Fruit fly (Drosophila melanogaster) whole organism, embryonic: ENCODE results near the gene veli.

Experiments used
- CG10267 ChIP-seq: fragments of 200-800 bp; sonication (Bioruptor generic); optimal IDR thresholded peaks from 2 replicates; lab custom pipeline; 2018; ENCODE audit warnings: missing biosample characterization, mild to moderate bottlenecking, missing genetic modification characterization, moderate library complexity
- CG11085 ChIP-seq: fragments of 200-800 bp; sonication (Bioruptor generic); IDR thresholded peaks from 2 replicates; pipeline ENCODE4 v1.3.6; 2022; ENCODE audit warnings: missing biosample characterization, missing genetic modification characterization
- CG11398 ChIP-seq: fragments of 200-800 bp; sonication (Bioruptor generic); optimal IDR thresholded peaks from 2 replicates; lab custom pipeline; 2016; ENCODE audit warnings: missing biosample characterization, missing genetic modification characterization
- CG12236 ChIP-seq: fragments of 200-800 bp; sonication (Bioruptor generic); optimal IDR thresholded peaks from 2 replicates; lab custom pipeline; 2016; ENCODE audit warnings: missing biosample characterization, missing genetic modification characterization
- CG13296 ChIP-seq: fragments of 200-800 bp; sonication (Bioruptor generic); optimal IDR thresholded peaks from 3 replicates; lab custom pipeline; 2018; ENCODE audit warnings: missing biosample characterization, mild to moderate bottlenecking, missing genetic modification characterization
- CG13894 ChIP-seq: fragments of 200-800 bp; sonication (Bioruptor generic); optimal IDR thresholded peaks from 3 replicates; lab custom pipeline; 2018; ENCODE audit warnings: missing biosample characterization, mild to moderate bottlenecking, missing genetic modification characterization, moderate library complexity
- CG14441 ChIP-seq: fragments of 200-800 bp; sonication (Bioruptor generic); IDR thresholded peaks from 2 replicates; pipeline ENCODE4 v1.3.6; 2022; ENCODE audit warnings: missing biosample characterization, missing genetic modification characterization
- CG14965 ChIP-seq: fragments of 200-800 bp; sonication (Bioruptor generic); optimal IDR thresholded peaks from 2 replicates; lab custom pipeline; 2016; ENCODE audit warnings: missing biosample characterization, missing genetic modification characterization, borderline replicate concordance
- CG1529 ChIP-seq: fragments of 200-800 bp; sonication (Bioruptor generic); optimal IDR thresholded peaks from 3 replicates; lab custom pipeline; 2018; ENCODE audit warnings: missing biosample characterization, missing genetic modification characterization
- CG15601 ChIP-seq: fragments of 200-800 bp; sonication (Bioruptor generic); optimal IDR thresholded peaks from 3 replicates; lab custom pipeline; 2019; ENCODE audit warnings: missing biosample characterization, mild to moderate bottlenecking, missing genetic modification characterization, moderate library complexity
- CG16813 ChIP-seq: fragments of 200-800 bp; sonication (Bioruptor generic); IDR thresholded peaks from 3 replicates; pipeline ENCODE4 v1.3.6; 2022; ENCODE audit warnings: missing biosample characterization, missing genetic modification characterization; ENCODE audit not compliant: partially characterized antibody
- CG17802 ChIP-seq: fragments of 200-800 bp; sonication (Bioruptor generic); optimal IDR thresholded peaks from 2 replicates; lab custom pipeline; 2018; ENCODE audit warnings: missing biosample characterization, mild to moderate bottlenecking, missing genetic modification characterization, moderate library complexity
- CG1832 ChIP-seq: fragments of 200-800 bp; sonication (Bioruptor generic); optimal IDR thresholded peaks from 2 replicates; lab custom pipeline; 2017; ENCODE audit warnings: missing biosample characterization, mild to moderate bottlenecking, missing genetic modification characterization, inconsistent platforms
- CG2712 ChIP-seq: fragments of 200-800 bp; optimal IDR thresholded peaks from 3 replicates; lab custom pipeline; 2019; ENCODE audit warnings: missing biosample characterization, mild to moderate bottlenecking, missing genetic modification characterization, moderate library complexity
- CG30431 ChIP-seq: fragments of 200-800 bp; sonication (Bioruptor generic); optimal IDR thresholded peaks from 2 replicates; lab custom pipeline; 2017; ENCODE audit warnings: missing biosample characterization, missing genetic modification characterization
- CG31224 ChIP-seq: fragments of 200-800 bp; sonication (Bioruptor generic); IDR thresholded peaks from 2 replicates; pipeline ENCODE4 v1.3.6; 2022; ENCODE audit warnings: missing biosample characterization, missing genetic modification characterization
- CG31388 ChIP-seq: fragments of 200-800 bp; sonication (Bioruptor generic); optimal IDR thresholded peaks from 2 replicates; lab custom pipeline; 2016; ENCODE audit warnings: missing biosample characterization, missing genetic modification characterization
- CG3995 ChIP-seq: fragments of 200-800 bp; sonication (Bioruptor generic); optimal IDR thresholded peaks from 3 replicates; lab custom pipeline; 2016; ENCODE audit warnings: missing biosample characterization, missing genetic modification characterization
- CG43689 ChIP-seq: fragments of 200-800 bp; sonication (Bioruptor generic); IDR thresholded peaks from 2 replicates; pipeline ENCODE4 v1.3.6; 2022; ENCODE audit warnings: missing biosample characterization, missing genetic modification characterization
- CG4424 ChIP-seq: fragments of 200-800 bp; sonication (Bioruptor generic); optimal IDR thresholded peaks from 3 replicates; lab custom pipeline; 2016; ENCODE audit warnings: missing biosample characterization, missing genetic modification characterization
- CG6791 ChIP-seq: fragments of 200-800 bp; sonication (Bioruptor generic); IDR thresholded peaks from 3 replicates; pipeline ENCODE4 v1.3.6; 2022; ENCODE audit warnings: missing biosample characterization, missing genetic modification characterization; ENCODE audit not compliant: partially characterized antibody
- CG7372 ChIP-seq: fragments of 200-800 bp; sonication (Bioruptor generic); IDR thresholded peaks from 2 replicates; pipeline ENCODE4 v1.3.6; 2022; ENCODE audit warnings: missing biosample characterization, missing genetic modification characterization
- CG7556 ChIP-seq: fragments of 200-800 bp; sonication (Bioruptor generic); optimal IDR thresholded peaks from 2 replicates; lab custom pipeline; 2017; ENCODE audit warnings: missing biosample characterization, mild to moderate bottlenecking, missing genetic modification characterization
- CG8359 ChIP-seq: fragments of 200-800 bp; sonication (Bioruptor generic); optimal IDR thresholded peaks from 2 replicates; lab custom pipeline; 2017; ENCODE audit warnings: missing biosample characterization, mild to moderate bottlenecking, missing genetic modification characterization, borderline replicate concordance
- CG9215 ChIP-seq: fragments of 200-800 bp; sonication (Bioruptor generic); IDR thresholded peaks from 2 replicates; pipeline ENCODE4 v1.3.6; 2022; ENCODE audit warnings: missing biosample characterization, missing genetic modification characterization
- CTCF ChIP-seq: fragments of 200-800 bp; sonication (Bioruptor generic); optimal IDR thresholded peaks from 2 replicates; lab custom pipeline; 2017; ENCODE audit warnings: missing biosample characterization, mild to moderate bottlenecking, missing genetic modification characterization, moderate library complexity
- CrebB ChIP-seq: fragments of 200-800 bp; sonication (Bioruptor generic); optimal IDR thresholded peaks from 3 replicates; lab custom pipeline; 2018; ENCODE audit warnings: missing biosample characterization, mild to moderate bottlenecking, missing genetic modification characterization
- Fer1 ChIP-seq: fragments of 200-800 bp; sonication (Bioruptor generic); optimal IDR thresholded peaks from 2 replicates; lab custom pipeline; 2017; ENCODE audit warnings: missing biosample characterization, mild to moderate bottlenecking, missing genetic modification characterization
- H15 ChIP-seq: fragments of 200-800 bp; sonication (Bioruptor generic); IDR thresholded peaks from 3 replicates; pipeline ENCODE4 v1.3.6; 2022; ENCODE audit warnings: missing biosample characterization, missing genetic modification characterization
- NC2α ChIP-seq: fragments of 200-800 bp; sonication (Bioruptor generic); optimal IDR thresholded peaks from 2 replicates; lab custom pipeline; 2016; ENCODE audit warnings: missing biosample characterization, missing genetic modification characterization
- bbx ChIP-seq: fragments of 200-800 bp; sonication (Bioruptor generic); IDR thresholded peaks from 2 replicates; pipeline ENCODE4 v1.3.6; 2022; ENCODE audit warnings: missing biosample characterization, missing genetic modification characterization; ENCODE audit not compliant: partially characterized antibody
- chif ChIP-seq, 2 experiments: fragments of 200-800 bp; sonication (Bioruptor generic); optimal IDR thresholded peaks; 3 replicates each; lab custom pipeline; 2016; ENCODE audit warnings: missing biosample characterization in 2 of 2, missing genetic modification characterization in 2 of 2
- ems ChIP-seq: fragments of 200-800 bp; sonication (Bioruptor generic); optimal IDR thresholded peaks from 3 replicates; lab custom pipeline; 2016; ENCODE audit warnings: missing biosample characterization, missing genetic modification characterization
- gfzf ChIP-seq: fragments of 200-800 bp; sonication (Bioruptor generic); optimal IDR thresholded peaks from 2 replicates; lab custom pipeline; 2016; ENCODE audit warnings: missing biosample characterization, mild to moderate bottlenecking, missing genetic modification characterization, moderate library complexity
- gro ChIP-seq: fragments of 200-800 bp; sonication (Bioruptor generic); optimal IDR thresholded peaks from 2 replicates; lab custom pipeline; 2016; ENCODE audit warnings: missing biosample characterization, missing genetic modification characterization
- lilli ChIP-seq: fragments of 200-800 bp; sonication (Bioruptor generic); optimal IDR thresholded peaks from 3 replicates; lab custom pipeline; 2016; ENCODE audit warnings: missing biosample characterization, missing genetic modification characterization
- lola ChIP-seq, 3 experiments: fragments of >200 bp in 2 of 3; fragments of 200-800 bp in 1 of 3; sonication (Bioruptor generic) in 1 of 3; optimal IDR thresholded peaks; 2 replicates each; lab custom pipeline; 2017 to 2019; ENCODE audit warnings: missing biosample characterization in 3 of 3, missing genetic modification characterization in 3 of 3, mild to moderate bottlenecking in 1 of 3, moderate library complexity in 1 of 3
- nmo ChIP-seq: fragments of 200-800 bp; sonication (Bioruptor generic); optimal IDR thresholded peaks from 2 replicates; lab custom pipeline; 2018; ENCODE audit warnings: missing biosample characterization, mild to moderate bottlenecking, missing genetic modification characterization, moderate library complexity
- p53 ChIP-seq: fragments of 200-800 bp; sonication (Bioruptor generic); optimal IDR thresholded peaks from 2 replicates; lab custom pipeline; 2016; ENCODE audit warnings: missing biosample characterization, missing genetic modification characterization
- pan ChIP-seq, 4 experiments: fragments of >200 bp in 3 of 4; fragments of 200-800 bp in 1 of 4; sonication (Bioruptor generic) in 1 of 4; optimal IDR thresholded peaks in 3 of 4; IDR thresholded peaks in 1 of 4; 2 replicates each; pipeline versions ENCODE4 v1.3.6 to Lab custom; 2017 to 2022; ENCODE audit warnings: missing biosample characterization in 2 of 4, missing genetic modification characterization in 2 of 4, mixed read lengths in 1 of 4
- run ChIP-seq: fragments of 200-800 bp; sonication (Bioruptor generic); optimal IDR thresholded peaks from 3 replicates; lab custom pipeline; 2018; ENCODE audit warnings: missing biosample characterization, mild to moderate bottlenecking, missing genetic modification characterization
- slou ChIP-seq: fragments of 200-800 bp; sonication (Bioruptor generic); optimal IDR thresholded peaks from 3 replicates; lab custom pipeline; 2016; ENCODE audit warnings: missing biosample characterization, missing genetic modification characterization
- slp2 ChIP-seq: fragments of 200-800 bp; sonication (Bioruptor generic); optimal IDR thresholded peaks from 2 replicates; lab custom pipeline; 2016; ENCODE audit warnings: missing biosample characterization, missing genetic modification characterization
- toy ChIP-seq: fragments of 200-800 bp; sonication (Bioruptor generic); IDR thresholded peaks from 2 replicates; pipeline ENCODE4 v1.3.6; 2022; ENCODE audit warnings: missing biosample characterization, missing genetic modification characterization
- vfl ChIP-seq: fragments of 200-800 bp; sonication (Bioruptor generic); optimal IDR thresholded peaks from 2 replicates; lab custom pipeline; 2016; ENCODE audit warnings: missing biosample characterization, missing genetic modification characterization
- vnd ChIP-seq: fragments of 200-800 bp; sonication (Bioruptor generic); IDR thresholded peaks from 3 replicates; pipeline ENCODE4 v1.3.6; 2022; ENCODE audit warnings: missing biosample characterization, missing genetic modification characterization; ENCODE audit not compliant: partially characterized antibody
- wdn ChIP-seq: fragments of 200-800 bp; sonication (Bioruptor generic); IDR thresholded peaks from 2 replicates; pipeline ENCODE4 v1.3.6; 2022; ENCODE audit warnings: missing biosample characterization, missing genetic modification characterization
- wor ChIP-seq: fragments of 200-800 bp; sonication (Bioruptor generic); IDR thresholded peaks from 2 replicates; pipeline ENCODE4 v1.3.6; 2022; ENCODE audit warnings: missing biosample characterization, missing genetic modification characterization
- yki ChIP-seq: fragments of >200 bp; optimal IDR thresholded peaks from 3 replicates; lab custom pipeline; 2018
- zf30C ChIP-seq: fragments of 200-800 bp; sonication (Bioruptor generic); optimal IDR thresholded peaks from 3 replicates; lab custom pipeline; 2018; ENCODE audit warnings: missing biosample characterization, mild to moderate bottlenecking, missing genetic modification characterization

veli gene

dm6 chr3R:25054451-25055188, 10.8 kb downstream of the veli start, which contains the start of gene CG31109 (continued):
- TF ChIP-seq CG8359 (GFP tag; lab: Kevin White, UChicago) (no peak), vnd (no peak), CG31388 (GFP tag; lab: Kevin White, UChicago) (no peak), zf30C (GFP tag; lab: Kevin White, UChicago) (peak; percentile 19), CG4424 (GFP tag; lab: Kevin White, UChicago) (no peak), CG7372 (GFP tag; lab: Robert Waterston, UW) (no peak), gro (GFP tag; lab: Kevin White, UChicago) (no peak), run (tag; lab: Kevin White, UChicago) (no peak), lola (GFP tag; optimal IDR thresholded peaks at IDR 0.05; lab: Kevin White, UChicago) (peak in 1 of 3 experiments; percentile 5), CG1832 (GFP tag; lab: Kevin White, UChicago) (no peak), p53 (GFP tag; lab: Kevin White, UChicago) (no peak), toy (GFP tag; lab: Robert Waterston, UW) (no peak), CrebB (no peak), CG12236 (no peak), Fer1 (GFP tag; lab: Kevin White, UChicago) (peak; percentile 7), CG16813 (GFP tag; lab: Robert Waterston, UW) (peak; percentile 56; the same call in 2 of the 3 replicates), bbx (GFP tag; lab: Robert Waterston, UW) (peak; percentile 57), nmo (peak; percentile 35), CG10267 (tag; lab: Kevin White, UChicago) (peak; percentile 50), H15 (GFP tag; lab: Robert Waterston, UW) (no peak), CG11398 (GFP tag; lab: Kevin White, UChicago) (no peak), CG17802 (no peak), slou (GFP tag; lab: Kevin White, UChicago) (no peak), CG3995 (GFP tag; lab: Kevin White, UChicago) (no peak), CTCF (no peak), CG1529 (no peak), CG15601 (tag; lab: Kevin White, UChicago) (peak; percentile 36), CG7556 (GFP tag; lab: Kevin White, UChicago) (no peak), lilli (peak; percentile 60), CG31224 (no peak), CG43689 (GFP tag; lab: Robert Waterston, UW) (no peak), CG6791 (GFP tag; lab: Robert Waterston, UW) (peak; percentile 37; the same call in 1 of the 3 replicates), CG30431 (GFP tag; lab: Kevin White, UChicago) (no peak), chif (GFP tag; optimal IDR thresholded peaks at IDR 0.05; lab: Kevin White, UChicago) (no peak), slp2 (GFP tag; lab: Kevin White, UChicago) (no peak), CG9215 (GFP tag; lab: Robert Waterston, UW) (no peak), CG14441 (GFP tag; lab: Robert Waterston, UW) (0 out of 2 replicates have a peak, but pooled peaks have one; percentile 17), gfzf (GFP tag; lab: Kevin White, UChicago) (peak; percentile 36), vfl (GFP tag; lab: Kevin White, UChicago) (no peak), wdn (GFP tag; lab: Robert Waterston, UW) (no peak), CG2712 (tag; lab: Kevin White, UChicago) (peak; percentile 32), wor (no peak), yki (no peak), CG13296 (peak; percentile 52), pan (optimal IDR thresholded peaks at IDR 0.05; lab: Kevin White, UChicago) (no peak), pan (GFP tag; optimal IDR thresholded peaks at IDR 0.05 in 1 of 2, IDR thresholded peaks at IDR 0.05 in 1 of 2) (peak in 1 of 2 experiments; percentile 38), ems (GFP tag; lab: Kevin White, UChicago) (no peak), CG14965 (GFP tag; lab: Kevin White, UChicago) (no peak), CG13894 (peak; percentile 42), NC2α (GFP tag; lab: Kevin White, UChicago) (no peak), CG11085 (GFP tag; lab: Robert Waterston, UW) (no peak)
